Worm (Caenorhabditis elegans): ENCODE data around the gene gtbp-1.

The gtbp-1 gene

DNA sequence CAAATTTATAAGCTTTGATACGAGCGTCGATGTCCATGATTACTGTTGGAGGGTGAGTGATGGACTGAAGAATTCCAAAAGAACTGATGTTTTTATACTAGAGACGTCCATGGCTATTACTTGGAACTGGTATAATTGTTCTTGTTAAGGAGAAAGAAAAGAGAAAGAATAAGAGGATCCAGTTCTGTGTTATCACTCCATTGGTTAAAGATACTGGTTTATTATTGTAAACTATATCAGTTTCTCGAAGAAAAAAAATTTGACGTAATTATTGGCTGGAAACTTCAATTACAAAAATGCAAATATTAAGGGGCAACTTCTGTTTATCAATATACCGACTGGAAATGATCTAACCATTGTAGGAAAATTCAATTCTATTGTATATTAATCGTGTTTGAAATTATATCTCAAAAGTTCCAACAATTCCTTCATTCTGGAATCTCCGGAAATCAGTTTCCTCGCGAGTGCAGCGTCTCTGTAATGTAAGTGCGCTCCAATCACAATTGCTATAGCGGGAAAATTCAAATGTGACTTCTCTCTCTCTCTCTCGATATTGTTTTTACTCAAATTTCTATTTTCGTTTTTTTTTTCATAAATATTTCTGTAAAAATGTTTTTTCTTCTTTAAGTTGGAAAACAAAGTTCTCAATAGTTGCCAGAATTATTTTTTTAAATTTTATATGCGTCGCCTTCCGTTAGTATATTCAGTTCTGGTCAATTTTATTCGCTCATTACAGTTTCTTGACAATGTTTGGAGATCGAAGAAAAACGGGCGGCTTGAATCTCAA lies 43.2 kb downstream of the gtbp-1 start, which contains the start of the genes col-2 and ndc-80 (continued):
- TF ChIP-seq rnt-1 (tag; optimal IDR thresholded peaks at IDR 0.05) (peak; percentile 88), Y116A8C.19 (tag; optimal IDR thresholded peaks at IDR 0.05; ENCODE audit: borderline replicate concordance) (no peak), zag-1 (tag; optimal IDR thresholded peaks at IDR 0.05) (no peak), ztf-11 (tag; optimal IDR thresholded peaks at IDR 0.05) (peak in 1 of 2 experiments; percentile 17), lin-15B (tag; optimal IDR thresholded peaks at IDR 0.05) (peak; percentile 87)

ce11 chrIV:10084323-10084959 lies 44.3 kb downstream of the gtbp-1 start, which contains the start of gene W01B6.8:
TSS of gene W01B6.8 (minus strand) at chrIV:10084373.
- TF ChIP-seq ceh-63 (GFP tag; optimal IDR thresholded peaks at IDR 0.05) (no peak), ceh-8 (GFP tag; optimal IDR thresholded peaks at IDR 0.05) (peak; percentile 83), hlh-4 (tag; optimal IDR thresholded peaks at IDR 0.05) (no peak), aly-2 (tag; optimal IDR thresholded peaks at IDR 0.05) (no peak), nhr-19 (GFP tag; conservative IDR thresholded peaks at IDR 0.05) (no peak), efl-1 (optimal IDR thresholded peaks at IDR 0.05) (no peak), efl-1 (GFP tag; optimal IDR thresholded peaks at IDR 0.05 in 1 of 2) (peak in 1 of 2 experiments; percentile 81)

DNA sequence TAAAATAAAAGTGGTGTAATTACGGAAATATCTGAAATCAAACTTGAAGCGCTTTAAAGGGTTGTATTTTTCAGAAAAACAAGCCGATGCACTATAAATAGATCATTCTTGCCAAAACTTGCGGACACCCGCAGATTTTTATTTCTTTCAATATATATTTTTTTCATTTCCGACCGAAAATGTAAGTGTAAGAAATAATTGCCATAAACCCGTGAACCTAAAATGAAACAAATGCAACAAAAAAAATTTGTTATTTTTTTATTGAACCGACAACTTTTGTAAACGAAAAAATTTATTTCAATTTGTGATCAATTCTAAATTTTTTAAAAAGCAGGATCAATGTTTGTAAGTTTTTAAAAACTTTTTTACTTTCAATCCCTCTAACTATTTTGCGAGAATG lies 47.9 kb downstream of the gtbp-1 start, which contains the start of gene W01B6.6:
Gene W01B6.6, plus strand, starts transcription at position 301 of the 400 bp plus-strand sequence.
- TF ChIP-seq zag-1 (tag; optimal IDR thresholded peaks at IDR 0.05): no peak
- no peak for TF ChIP-seq mep-1 (tag; optimal IDR thresholded peaks at IDR 0.05)
- no peak for TF ChIP-seq egl-13 (tag; optimal IDR thresholded peaks at IDR 0.05)
- no peak for TF ChIP-seq ceh-63 (GFP tag; optimal IDR thresholded peaks at IDR 0.05)
- TF ChIP-seq dpl-1 (GFP tag; optimal IDR thresholded peaks at IDR 0.05): no peak
- TF ChIP-seq mab-9 (GFP tag; IDR thresholded peaks at IDR 0.05): no peak
- no peak for TF ChIP-seq jun-1 (tag; optimal IDR thresholded peaks at IDR 0.05)
- TF ChIP-seq Y116A8C.19 (tag; optimal IDR thresholded peaks at IDR 0.05; ENCODE audit: borderline replicate concordance): no peak
- no peak for TF ChIP-seq ceh-90 (tag; optimal IDR thresholded peaks at IDR 0.05)
- TF ChIP-seq lin-35 (GFP tag; optimal IDR thresholded peaks at IDR 0.05): no peak
- no peak for TF ChIP-seq blmp-1 (tag; optimal IDR thresholded peaks at IDR 0.05)
- TF ChIP-seq fkh-10 (GFP tag; optimal IDR thresholded peaks at IDR 0.05): no peak
- TF ChIP-seq elt-2 (tag; optimal IDR thresholded peaks at IDR 0.05): no peak
- no peak for TF ChIP-seq vab-15 (tag; optimal IDR thresholded peaks at IDR 0.05)
- no peak for TF ChIP-seq unc-62 (GFP tag; optimal IDR thresholded peaks at IDR 0.05)
- TF ChIP-seq swsn-7 (tag; optimal IDR thresholded peaks at IDR 0.05): no peak
- no peak for TF ChIP-seq mef-2 (tag; optimal IDR thresholded peaks at IDR 0.05)
- no peak for TF ChIP-seq ztf-4 (tag; optimal IDR thresholded peaks at IDR 0.05)

- TF ChIP-seq blmp-1 (tag; optimal IDR thresholded peaks at IDR 0.05): no peak
- no peak for TF ChIP-seq efl-3 (GFP tag; optimal IDR thresholded peaks at IDR 0.05)
- TF ChIP-seq irx-1 (tag; optimal IDR thresholded peaks at IDR 0.05): no peak
- no peak for TF ChIP-seq nhr-77 (tag; optimal IDR thresholded peaks at IDR 0.05)
- TF ChIP-seq ceh-88 (GFP tag; IDR thresholded peaks at IDR 0.05): no peak
- TF ChIP-seq lsy-2 (tag; optimal IDR thresholded peaks at IDR 0.05): no peak
- TF ChIP-seq ceh-63 (GFP tag; optimal IDR thresholded peaks at IDR 0.05): no peak
- TF ChIP-seq unc-130 (tag; optimal IDR thresholded peaks at IDR 0.05): no peak
- TF ChIP-seq snu-23 (GFP tag; optimal IDR thresholded peaks at IDR 0.05): no peak
- TF ChIP-seq mep-1 (tag; optimal IDR thresholded peaks at IDR 0.05): no peak
Observed at ce11 chrIV:10078003-10078402, 50.8 kb downstream of the gtbp-1 start.

Measured in whole organism, L1 larva.